Fruit fly (Drosophila melanogaster) whole organism, embryonic: ENCODE measurements around the gene CG42540.

Experiments
- B-H1 ChIP-seq: fragments of 200-800 bp; sonication (Bioruptor generic); IDR thresholded peaks from 3 replicates; pipeline ENCODE4 v1.3.6; 2022; ENCODE audit warnings: missing biosample characterization, missing genetic modification characterization
- CG10366 ChIP-seq: fragments of 200-800 bp; sonication (Bioruptor generic); IDR thresholded peaks from 2 replicates; pipeline ENCODE4 v1.3.6; 2022; ENCODE audit warnings: missing biosample characterization, missing genetic modification characterization
- CG10431 ChIP-seq: fragments of 200-800 bp; sonication (Bioruptor generic); optimal IDR thresholded peaks from 3 replicates; lab custom pipeline; 2018; ENCODE audit warnings: missing biosample characterization, mild to moderate bottlenecking, missing genetic modification characterization
- CG11695 ChIP-seq: fragments of 200-800 bp; sonication (Bioruptor generic); IDR thresholded peaks from 3 replicates; pipeline ENCODE4 v1.3.6; 2022; ENCODE audit warnings: missing biosample characterization, missing genetic modification characterization
- CG14014 ChIP-seq: fragments of 200-800 bp; sonication (Bioruptor generic); IDR thresholded peaks from 2 replicates; pipeline ENCODE4 v1.3.6; 2022; ENCODE audit warnings: missing biosample characterization, missing genetic modification characterization
- CG14441 ChIP-seq: fragments of 200-800 bp; sonication (Bioruptor generic); IDR thresholded peaks from 2 replicates; pipeline ENCODE4 v1.3.6; 2022; ENCODE audit warnings: missing biosample characterization, missing genetic modification characterization
- CG14860 ChIP-seq: fragments of 200-800 bp; sonication (Bioruptor generic); IDR thresholded peaks from 3 replicates; pipeline ENCODE4 v1.3.6; 2022; ENCODE audit warnings: missing biosample characterization, missing genetic modification characterization; ENCODE audit not compliant: partially characterized antibody
- CG15269 ChIP-seq: fragments of 200-800 bp; sonication (Bioruptor generic); optimal IDR thresholded peaks from 2 replicates; lab custom pipeline; 2018; ENCODE audit warnings: missing biosample characterization, mild to moderate bottlenecking, missing genetic modification characterization, moderate library complexity
- CG17186 ChIP-seq: fragments of 200-800 bp; sonication (Bioruptor generic); optimal IDR thresholded peaks from 3 replicates; lab custom pipeline; 2017; ENCODE audit warnings: missing biosample characterization, missing genetic modification reagents, missing genetic modification characterization
- CG17328 ChIP-seq: fragments of 200-800 bp; sonication (Bioruptor generic); IDR thresholded peaks from 2 replicates; pipeline ENCODE4 v1.3.6; 2022; ENCODE audit warnings: missing biosample characterization, missing genetic modification characterization
- CG2202 ChIP-seq: fragments of 200-800 bp; sonication (Bioruptor generic); optimal IDR thresholded peaks from 2 replicates; lab custom pipeline; 2018; ENCODE audit warnings: missing biosample characterization, mild to moderate bottlenecking, missing genetic modification characterization
- CG32767 ChIP-seq: fragments of 200-800 bp; sonication (Bioruptor generic); IDR thresholded peaks from 2 replicates; pipeline ENCODE4 v1.3.6; 2022; ENCODE audit warnings: missing biosample characterization, missing genetic modification characterization
- CG34224 ChIP-seq: fragments of 200-800 bp; sonication (Bioruptor generic); IDR thresholded peaks from 3 replicates; pipeline ENCODE4 v1.3.6; 2022; ENCODE audit warnings: missing biosample characterization, missing genetic modification characterization; ENCODE audit not compliant: partially characterized antibody
- CG4360 ChIP-seq: fragments of 200-800 bp; sonication (Bioruptor generic); IDR thresholded peaks from 2 replicates; pipeline ENCODE4 v1.3.6; 2022; ENCODE audit warnings: missing biosample characterization, missing genetic modification characterization
- CG4424 ChIP-seq: fragments of 200-800 bp; sonication (Bioruptor generic); optimal IDR thresholded peaks from 3 replicates; lab custom pipeline; 2016; ENCODE audit warnings: missing biosample characterization, missing genetic modification characterization
- CG4820 ChIP-seq: fragments of 200-800 bp; sonication (Bioruptor generic); optimal IDR thresholded peaks from 3 replicates; lab custom pipeline; 2016; ENCODE audit warnings: missing biosample characterization, missing genetic modification characterization
- CG6175 ChIP-seq: fragments of 200-800 bp; sonication (Bioruptor generic); IDR thresholded peaks from 3 replicates; pipeline ENCODE4 v1.3.6; 2022; ENCODE audit warnings: missing biosample characterization, missing genetic modification characterization
- CG7786 ChIP-seq: fragments of 200-800 bp; sonication (Bioruptor generic); optimal IDR thresholded peaks from 2 replicates; lab custom pipeline; 2016; ENCODE audit warnings: missing biosample characterization, missing genetic modification characterization
- CG8359 ChIP-seq: fragments of 200-800 bp; sonication (Bioruptor generic); optimal IDR thresholded peaks from 2 replicates; lab custom pipeline; 2017; ENCODE audit warnings: missing biosample characterization, mild to moderate bottlenecking, missing genetic modification characterization, borderline replicate concordance
- CG9817 ChIP-seq: fragments of 200-800 bp; sonication (Bioruptor generic); optimal IDR thresholded peaks from 2 replicates; lab custom pipeline; 2018; ENCODE audit warnings: missing biosample characterization, mild to moderate bottlenecking, missing genetic modification characterization, moderate library complexity
- Dip3 ChIP-seq: fragments of 200-800 bp; sonication (Bioruptor generic); optimal IDR thresholded peaks from 3 replicates; lab custom pipeline; 2016; ENCODE audit warnings: missing biosample characterization, missing genetic modification characterization
- Ets65A ChIP-seq: fragments of 200-800 bp; sonication (Bioruptor generic); peaks from one replicate; lab custom pipeline; 2016; ENCODE audit warnings: missing biosample characterization, missing genetic modification characterization
- H2.0 ChIP-seq: fragments of 200-800 bp; sonication (Bioruptor generic); IDR thresholded peaks from 2 replicates; pipeline ENCODE4 v1.3.6; 2022; ENCODE audit warnings: missing biosample characterization, missing genetic modification characterization
- Jarid2 ChIP-seq: fragments of 200-800 bp; sonication (Bioruptor generic); optimal IDR thresholded peaks from 3 replicates; lab custom pipeline; 2017; ENCODE audit warnings: mild to moderate bottlenecking, missing biosample characterization, missing genetic modification reagents, missing genetic modification characterization
- Kr ChIP-seq: fragments of 200-800 bp; sonication (Bioruptor generic); optimal IDR thresholded peaks from 2 replicates; lab custom pipeline; 2017; ENCODE audit warnings: missing biosample characterization, mild to moderate bottlenecking, missing genetic modification characterization
- Lpt ChIP-seq: fragments of >200 bp; optimal IDR thresholded peaks from 2 replicates; lab custom pipeline; 2018; ENCODE audit warnings: missing biosample characterization, missing genetic modification characterization
- Myb ChIP-seq: fragments of 200-800 bp; sonication (Bioruptor generic); optimal IDR thresholded peaks from 2 replicates; lab custom pipeline; 2016; ENCODE audit warnings: missing biosample characterization, missing genetic modification characterization
- NK7.1 ChIP-seq: fragments of 200-800 bp; sonication (Bioruptor generic); optimal IDR thresholded peaks from 3 replicates; lab custom pipeline; 2016; ENCODE audit warnings: missing biosample characterization, missing genetic modification characterization
- ara ChIP-seq: fragments of 200-800 bp; sonication (Bioruptor generic); IDR thresholded peaks from 2 replicates; pipeline ENCODE4 v1.3.6; 2022; ENCODE audit warnings: missing biosample characterization, missing genetic modification characterization
- az2 ChIP-seq: fragments of 200-800 bp; sonication (Bioruptor generic); optimal IDR thresholded peaks from 3 replicates; lab custom pipeline; 2016; ENCODE audit warnings: missing biosample characterization, missing genetic modification characterization
- bbx ChIP-seq: fragments of 200-800 bp; sonication (Bioruptor generic); IDR thresholded peaks from 2 replicates; pipeline ENCODE4 v1.3.6; 2022; ENCODE audit warnings: missing biosample characterization, missing genetic modification characterization; ENCODE audit not compliant: partially characterized antibody
- br ChIP-seq: fragments of >200 bp; optimal IDR thresholded peaks from 2 replicates; lab custom pipeline; 2017
- cato ChIP-seq: fragments of 200-800 bp; sonication (Bioruptor generic); optimal IDR thresholded peaks from 2 replicates; lab custom pipeline; 2016; ENCODE audit warnings: missing biosample characterization, missing genetic modification characterization, borderline replicate concordance
- chinmo ChIP-seq: fragments of 200-800 bp; sonication (Bioruptor generic); IDR thresholded peaks from 4 replicates; pipeline ENCODE4 v1.3.6; 2022; ENCODE audit warnings: missing biosample characterization, missing genetic modification characterization; ENCODE audit not compliant: partially characterized antibody
- chm ChIP-seq: fragments of 200-800 bp; sonication (Bioruptor generic); IDR thresholded peaks from 2 replicates; pipeline ENCODE4 v1.3.6; 2022; ENCODE audit warnings: missing biosample characterization, missing genetic modification characterization
- dati ChIP-seq: fragments of 200-800 bp; sonication (Bioruptor generic); IDR thresholded peaks from 2 replicates; pipeline ENCODE4 v1.3.6; 2022; ENCODE audit warnings: missing biosample characterization, missing genetic modification characterization
- en ChIP-seq: fragments of 200-800 bp; sonication (Bioruptor generic); optimal IDR thresholded peaks from 2 replicates; lab custom pipeline; 2016; ENCODE audit warnings: missing biosample characterization, missing genetic modification characterization
- fd3F ChIP-seq: fragments of 200-800 bp; sonication (Bioruptor generic); optimal IDR thresholded peaks from 2 replicates; lab custom pipeline; 2018; ENCODE audit warnings: missing biosample characterization, mild to moderate bottlenecking, missing genetic modification characterization, moderate library complexity
- fd96Cb ChIP-seq: fragments of 200-800 bp; sonication (Bioruptor generic); optimal IDR thresholded peaks from 2 replicates; lab custom pipeline; 2018; ENCODE audit warnings: missing biosample characterization, mild to moderate bottlenecking, missing genetic modification characterization, moderate library complexity
- ftz-f1 ChIP-seq: fragments of 200-800 bp; sonication (Bioruptor generic); optimal IDR thresholded peaks from 2 replicates; lab custom pipeline; 2016; ENCODE audit warnings: missing biosample characterization, missing genetic modification characterization
- hkb ChIP-seq, 2 experiments: fragments of 200-800 bp in 1 of 2; fragments of >200 bp in 1 of 2; sonication (Bioruptor generic) in 1 of 2; IDR thresholded peaks in 1 of 2; optimal IDR thresholded peaks in 1 of 2; 2 replicates each; pipeline versions ENCODE4 v1.3.6 to Lab custom; 2017 to 2022; ENCODE audit warnings: missing biosample characterization in 1 of 2, missing genetic modification characterization in 1 of 2
- kay ChIP-seq: fragments of 200-800 bp; sonication (Bioruptor generic); optimal IDR thresholded peaks from 2 replicates; lab custom pipeline; 2016; ENCODE audit warnings: missing biosample characterization, missing genetic modification characterization
- nerfin-1 ChIP-seq: fragments of 200-800 bp; sonication (Bioruptor generic); optimal IDR thresholded peaks from 3 replicates; lab custom pipeline; 2019; ENCODE audit warnings: missing biosample characterization, mild to moderate bottlenecking, missing genetic modification characterization, moderate library complexity
- odd ChIP-seq: fragments of 200-800 bp; sonication (Bioruptor generic); optimal IDR thresholded peaks from 2 replicates; lab custom pipeline; 2017; ENCODE audit warnings: missing biosample characterization, mild to moderate bottlenecking, missing genetic modification characterization
- peb ChIP-seq: fragments of 200-800 bp; sonication (Bioruptor generic); IDR thresholded peaks from 2 replicates; pipeline ENCODE4 v1.3.6; 2022; ENCODE audit warnings: missing biosample characterization, missing genetic modification characterization
- pzg ChIP-seq: fragments of 200-800 bp; sonication (Bioruptor generic); optimal IDR thresholded peaks from 3 replicates; lab custom pipeline; 2018; ENCODE audit warnings: missing biosample characterization, mild to moderate bottlenecking, missing genetic modification characterization, moderate library complexity
- sc ChIP-seq, 3 experiments: fragments of >200 bp in 2 of 3; fragments of 200-800 bp in 1 of 3; sonication (Bioruptor generic) in 1 of 3; optimal IDR thresholded peaks; 2 replicates in 2 of 3; 3 replicates in 1 of 3; lab custom pipeline; 2017; ENCODE audit warnings: mild to moderate bottlenecking in 1 of 3, missing biosample characterization in 1 of 3, missing genetic modification characterization in 1 of 3, missing genetic modification reagents in 1 of 3
- scrt ChIP-seq: fragments of 200-800 bp; sonication (Bioruptor generic); optimal IDR thresholded peaks from 2 replicates; lab custom pipeline; 2018; ENCODE audit warnings: missing biosample characterization, mild to moderate bottlenecking, missing genetic modification characterization, moderate library complexity
- seq ChIP-seq: fragments of 200-800 bp; sonication (Bioruptor generic); IDR thresholded peaks from 2 replicates; pipeline ENCODE4 v1.3.6; 2022; ENCODE audit warnings: missing biosample characterization, missing genetic modification characterization
- ssp ChIP-seq: fragments of 200-800 bp; sonication (Bioruptor generic); IDR thresholded peaks from 2 replicates; pipeline ENCODE4 v1.3.6; 2022; ENCODE audit warnings: missing biosample characterization, missing genetic modification characterization
- tx ChIP-seq: fragments of 200-800 bp; sonication (Bioruptor generic); optimal IDR thresholded peaks from 2 replicates; lab custom pipeline; 2016; ENCODE audit warnings: missing biosample characterization, missing genetic modification characterization
- usp ChIP-seq: fragments of >200 bp; optimal IDR thresholded peaks from 2 replicates; lab custom pipeline; 2017; ENCODE audit warnings: missing biosample characterization, missing genetic modification characterization

Gene CG42540

DNA sequence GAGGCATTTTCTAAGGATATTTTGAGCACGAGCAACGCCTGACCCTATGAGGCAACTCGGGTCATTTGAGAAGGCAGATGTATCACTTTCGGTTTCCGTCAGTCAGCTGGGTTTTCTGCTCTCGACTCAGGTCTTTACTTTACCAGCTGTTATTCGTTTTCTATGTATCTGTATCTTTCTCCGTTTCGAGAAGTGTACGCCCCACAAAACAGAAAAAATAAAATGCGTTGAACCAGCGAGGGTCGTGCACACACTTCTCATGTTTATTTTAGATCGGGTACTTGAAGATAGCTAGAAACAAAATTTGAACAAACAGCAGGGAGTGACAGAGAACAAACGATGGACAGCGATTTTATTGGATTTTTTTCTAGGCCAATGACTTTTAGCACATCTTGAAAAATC is 58.0 kb downstream of the CG42540 start (continued):
- TF ChIP-seq Myb (GFP tag; lab: Kevin White, UChicago) (no peak), CG17186 (GFP tag; lab: Kevin White, UChicago) (no peak), CG15269 (tag; lab: Kevin White, UChicago) (no peak), peb (GFP tag; lab: Robert Waterston, UW) (no peak), CG4424 (no peak), B-H1 (no peak), chm (GFP tag; lab: Robert Waterston, UW) (peak; percentile 43; the same call in 1 of the 2 replicates), ssp (no peak), CG14860 (no peak), dati (GFP tag; lab: Robert Waterston, UW) (no peak), fd96Cb (no peak), sc (optimal IDR thresholded peaks at IDR 0.05; lab: Kevin White, UChicago) (no peak), sc (GFP tag; optimal IDR thresholded peaks at IDR 0.05; lab: Kevin White, UChicago) (no peak), H2.0 (GFP tag; lab: Robert Waterston, UW) (no peak), CG10431 (GFP tag; lab: Kevin White, UChicago) (no peak), Dip3 (GFP tag; lab: Kevin White, UChicago) (no peak), Ets65A (GFP tag; lab: Kevin White, UChicago) (peak; percentile 75), br (lab: Kevin White, UChicago) (no peak), CG11695 (GFP tag; lab: Robert Waterston, UW) (no peak), Lpt (GFP tag; lab: Kevin White, UChicago) (no peak), CG14014 (GFP tag; lab: Robert Waterston, UW) (no peak), CG2202 (tag; lab: Kevin White, UChicago) (peak; percentile 73), Kr (GFP tag; lab: Kevin White, UChicago) (peak; percentile 83), kay (GFP tag; lab: Kevin White, UChicago) (no peak), CG9817 (tag; lab: Kevin White, UChicago) (no peak), CG10366 (no peak), CG32767 (GFP tag; lab: Robert Waterston, UW) (no peak), CG6175 (GFP tag; lab: Robert Waterston, UW) (no peak), bbx (no peak), en (no peak), nerfin-1 (tag; lab: Kevin White, UChicago) (no peak), Jarid2 (no peak), ftz-f1 (no peak), pzg (no peak), tx (GFP tag; lab: Kevin White, UChicago) (no peak), NK7.1 (GFP tag; lab: Kevin White, UChicago) (no peak), usp (no peak), fd3F (GFP tag; lab: Kevin White, UChicago) (no peak), hkb (optimal IDR thresholded peaks at IDR 0.05; lab: Kevin White, UChicago) (peak; percentile 38), hkb (GFP tag; IDR thresholded peaks at IDR 0.05; lab: Robert Waterston, UW) (peak; percentile 13; the same call in 1 of the 2 replicates), CG8359 (GFP tag; lab: Kevin White, UChicago) (no peak), CG7786 (GFP tag; lab: Kevin White, UChicago) (no peak), ara (GFP tag; lab: Robert Waterston, UW) (no peak), az2 (GFP tag; lab: Kevin White, UChicago) (no peak), CG17328 (GFP tag; lab: Robert Waterston, UW) (no peak), CG14441 (GFP tag; lab: Robert Waterston, UW) (no peak), CG4820 (GFP tag; lab: Kevin White, UChicago) (no peak), odd (GFP tag; lab: Kevin White, UChicago) (peak; percentile 2), cato (GFP tag; lab: Kevin White, UChicago) (no peak), scrt (GFP tag; lab: Kevin White, UChicago) (no peak), CG34224 (GFP tag; lab: Robert Waterston, UW) (no peak), chinmo (GFP tag; lab: Robert Waterston, UW) (no peak), CG4360 (GFP tag; lab: Robert Waterston, UW) (peak; percentile 23; the same call in 1 of the 2 replicates), seq (GFP tag; lab: Robert Waterston, UW) (no peak)
